Fruit fly (Drosophila melanogaster) whole organism, embryonic: Measurements from ENCODE around the gene LUBEL.

Experiments
- ATbp ChIP-seq: fragments of 200-800 bp; sonication (Bioruptor generic); optimal IDR thresholded peaks from 2 replicates; lab custom pipeline; 2017; ENCODE audit warnings: missing biosample characterization, mild to moderate bottlenecking, missing genetic modification characterization, missing genetic modification reagents
- CG10147 ChIP-seq: fragments of 200-800 bp; sonication (Bioruptor generic); optimal IDR thresholded peaks from 2 replicates; lab custom pipeline; 2019; ENCODE audit warnings: missing biosample characterization, mild to moderate bottlenecking, missing genetic modification characterization, moderate library complexity
- CG10209 ChIP-seq: fragments of 200-800 bp; sonication (Bioruptor generic); optimal IDR thresholded peaks from 3 replicates; lab custom pipeline; 2017; ENCODE audit warnings: missing biosample characterization, mild to moderate bottlenecking, missing genetic modification characterization, missing genetic modification reagents
- CG10274 ChIP-seq: fragments of 200-800 bp; sonication (Bioruptor generic); optimal IDR thresholded peaks from 3 replicates; lab custom pipeline; 2017; ENCODE audit warnings: missing biosample characterization, mild to moderate bottlenecking, missing genetic modification characterization
- CG10565 ChIP-seq: fragments of 200-800 bp; sonication (Bioruptor generic); optimal IDR thresholded peaks from 3 replicates; lab custom pipeline; 2016; ENCODE audit warnings: missing biosample characterization, mild to moderate bottlenecking, missing genetic modification characterization
- CG10959 ChIP-seq: fragments of 200-800 bp; sonication (Bioruptor generic); IDR thresholded peaks from 2 replicates; pipeline ENCODE4 v1.3.6; 2022; ENCODE audit warnings: missing biosample characterization, missing genetic modification characterization
- CG12071 ChIP-seq: fragments of 200-800 bp; sonication (Bioruptor generic); optimal IDR thresholded peaks from 3 replicates; lab custom pipeline; 2018; ENCODE audit warnings: missing biosample characterization, mild to moderate bottlenecking, missing genetic modification characterization
- CG12155 ChIP-seq: fragments of 200-800 bp; sonication (Bioruptor generic); optimal IDR thresholded peaks from 3 replicates; lab custom pipeline; 2016; ENCODE audit warnings: missing biosample characterization, missing genetic modification characterization
- CG15011 ChIP-seq: fragments of 200-800 bp; sonication (Bioruptor generic); optimal IDR thresholded peaks from 3 replicates; lab custom pipeline; 2018; ENCODE audit warnings: missing biosample characterization, mild to moderate bottlenecking, missing genetic modification characterization
- CG15601 ChIP-seq: fragments of 200-800 bp; sonication (Bioruptor generic); optimal IDR thresholded peaks from 3 replicates; lab custom pipeline; 2019; ENCODE audit warnings: missing biosample characterization, mild to moderate bottlenecking, missing genetic modification characterization, moderate library complexity
- CG16815 ChIP-seq: fragments of 200-800 bp; sonication (Bioruptor generic); optimal IDR thresholded peaks from 3 replicates; lab custom pipeline; 2017; ENCODE audit warnings: missing biosample characterization, mild to moderate bottlenecking, missing genetic modification characterization
- CG17568 ChIP-seq: fragments of 200-800 bp; sonication (Bioruptor generic); optimal IDR thresholded peaks from 2 replicates; lab custom pipeline; 2018; ENCODE audit warnings: missing biosample characterization, mild to moderate bottlenecking, missing genetic modification characterization, moderate library complexity
- CG18011 ChIP-seq: fragments of 200-800 bp; sonication (Bioruptor generic); optimal IDR thresholded peaks from 2 replicates; lab custom pipeline; 2017; ENCODE audit warnings: missing biosample characterization, missing genetic modification characterization, mild to moderate bottlenecking, moderate library complexity, missing genotype
- CG2199 ChIP-seq: fragments of 200-800 bp; sonication (Bioruptor generic); IDR thresholded peaks from 3 replicates; pipeline ENCODE4 v1.3.6; 2022; ENCODE audit warnings: missing biosample characterization, missing genetic modification characterization
- CG30020 ChIP-seq: fragments of 200-800 bp; optimal IDR thresholded peaks from 2 replicates; lab custom pipeline; 2019; ENCODE audit warnings: missing biosample characterization, mild to moderate bottlenecking, missing genetic modification characterization, moderate library complexity
- CG34224 ChIP-seq: fragments of 200-800 bp; sonication (Bioruptor generic); IDR thresholded peaks from 3 replicates; pipeline ENCODE4 v1.3.6; 2022; ENCODE audit warnings: missing biosample characterization, missing genetic modification characterization; ENCODE audit not compliant: partially characterized antibody
- CG43689 ChIP-seq: fragments of 200-800 bp; sonication (Bioruptor generic); IDR thresholded peaks from 2 replicates; pipeline ENCODE4 v1.3.6; 2022; ENCODE audit warnings: missing biosample characterization, missing genetic modification characterization
- CG7839 ChIP-seq: fragments of 200-800 bp; sonication (Bioruptor generic); optimal IDR thresholded peaks from 3 replicates; lab custom pipeline; 2018; ENCODE audit warnings: missing biosample characterization, mild to moderate bottlenecking, missing genetic modification characterization, moderate library complexity
- CG8089 ChIP-seq: fragments of 200-800 bp; sonication (Bioruptor generic); optimal IDR thresholded peaks from 3 replicates; lab custom pipeline; 2016; ENCODE audit warnings: missing biosample characterization, missing genetic modification characterization
- CG9609 ChIP-seq: fragments of 200-800 bp; sonication (Bioruptor generic); optimal IDR thresholded peaks from 3 replicates; lab custom pipeline; 2016; ENCODE audit warnings: missing biosample characterization, missing genetic modification characterization
- CG9817 ChIP-seq: fragments of 200-800 bp; sonication (Bioruptor generic); optimal IDR thresholded peaks from 2 replicates; lab custom pipeline; 2018; ENCODE audit warnings: missing biosample characterization, mild to moderate bottlenecking, missing genetic modification characterization, moderate library complexity
- D ChIP-seq, 2 experiments: fragments of 200-800 bp in 1 of 2; fragments of >200 bp in 1 of 2; sonication (Bioruptor generic) in 1 of 2; optimal IDR thresholded peaks; 2 replicates in 1 of 2; 3 replicates in 1 of 2; lab custom pipeline; 2017; ENCODE audit warnings: mild to moderate bottlenecking in 1 of 2, missing biosample characterization in 1 of 2, missing genetic modification characterization in 1 of 2, missing genetic modification reagents in 1 of 2
- GATAe ChIP-seq: fragments of 200-800 bp; sonication (Bioruptor generic); conservative IDR thresholded peaks from 2 replicates; pipeline ENCODE4 v1.3.6; 2022; ENCODE audit warnings: missing biosample characterization, missing genetic modification characterization
- Lhr ChIP-seq: fragments of 200-800 bp; sonication (Bioruptor generic); optimal IDR thresholded peaks from 3 replicates; lab custom pipeline; 2017; ENCODE audit warnings: mild to moderate bottlenecking, missing biosample characterization, missing genetic modification reagents, missing genetic modification characterization
- Poxn ChIP-seq: fragments of 200-800 bp; sonication (Bioruptor generic); IDR thresholded peaks from 2 replicates; pipeline ENCODE4 v1.3.6; 2022; ENCODE audit warnings: missing biosample characterization, missing genetic modification characterization
- Six4 ChIP-seq: fragments of 200-800 bp; sonication (Bioruptor generic); optimal IDR thresholded peaks from 2 replicates; lab custom pipeline; 2016; ENCODE audit warnings: missing biosample characterization, missing genetic modification characterization
- ab ChIP-seq: fragments of 200-800 bp; sonication (Bioruptor generic); optimal IDR thresholded peaks from 2 replicates; lab custom pipeline; 2016; ENCODE audit warnings: missing biosample characterization, missing genetic modification characterization
- bsh ChIP-seq, 2 experiments: fragments of 200-800 bp; sonication (Bioruptor generic); optimal IDR thresholded peaks; 2 replicates each; lab custom pipeline; 2017 to 2018; ENCODE audit warnings: mild to moderate bottlenecking in 2 of 2, missing biosample characterization in 2 of 2, missing genetic modification characterization in 2 of 2, moderate library complexity in 1 of 2
- cato ChIP-seq: fragments of 200-800 bp; sonication (Bioruptor generic); optimal IDR thresholded peaks from 2 replicates; lab custom pipeline; 2016; ENCODE audit warnings: missing biosample characterization, missing genetic modification characterization, borderline replicate concordance
- chif ChIP-seq, 2 experiments: fragments of 200-800 bp; sonication (Bioruptor generic); optimal IDR thresholded peaks; 3 replicates each; lab custom pipeline; 2016; ENCODE audit warnings: missing biosample characterization in 2 of 2, missing genetic modification characterization in 2 of 2
- chm ChIP-seq: fragments of 200-800 bp; sonication (Bioruptor generic); IDR thresholded peaks from 2 replicates; pipeline ENCODE4 v1.3.6; 2022; ENCODE audit warnings: missing biosample characterization, missing genetic modification characterization
- dan ChIP-seq: fragments of 200-800 bp; sonication (Bioruptor generic); IDR thresholded peaks from 2 replicates; pipeline ENCODE4 v1.3.6; 2022; ENCODE audit warnings: missing biosample characterization, missing genetic modification characterization
- dmrt11E ChIP-seq: fragments of 200-800 bp; sonication (Bioruptor generic); optimal IDR thresholded peaks from 3 replicates; lab custom pipeline; 2018; ENCODE audit warnings: missing biosample characterization, mild to moderate bottlenecking, missing genetic modification characterization, moderate library complexity
- fru ChIP-seq: fragments of >200 bp; optimal IDR thresholded peaks from 2 replicates; lab custom pipeline; 2017
- ftz-f1 ChIP-seq: fragments of 200-800 bp; sonication (Bioruptor generic); optimal IDR thresholded peaks from 2 replicates; lab custom pipeline; 2016; ENCODE audit warnings: missing biosample characterization, missing genetic modification characterization
- gem ChIP-seq: fragments of 200-800 bp; sonication (Bioruptor generic); optimal IDR thresholded peaks from 2 replicates; lab custom pipeline; 2019; ENCODE audit warnings: missing biosample characterization, mild to moderate bottlenecking, missing genetic modification characterization, moderate library complexity
- kah ChIP-seq: fragments of 200-800 bp; sonication (Bioruptor generic); optimal IDR thresholded peaks from 2 replicates; lab custom pipeline; 2018; ENCODE audit warnings: missing biosample characterization, mild to moderate bottlenecking, missing genetic modification characterization
- lilli ChIP-seq: fragments of 200-800 bp; sonication (Bioruptor generic); optimal IDR thresholded peaks from 3 replicates; lab custom pipeline; 2016; ENCODE audit warnings: missing biosample characterization, missing genetic modification characterization
- maf-S ChIP-seq: fragments of 200-800 bp; sonication (Bioruptor generic); optimal IDR thresholded peaks from 2 replicates; lab custom pipeline; 2016; ENCODE audit warnings: missing biosample characterization, missing genetic modification characterization
- mirr ChIP-seq: fragments of 200-800 bp; sonication (Bioruptor generic); optimal IDR thresholded peaks from 3 replicates; lab custom pipeline; 2018; ENCODE audit warnings: missing biosample characterization, mild to moderate bottlenecking, missing genetic modification characterization
- nau ChIP-seq: fragments of 200-800 bp; sonication (Bioruptor generic); optimal IDR thresholded peaks from 3 replicates; lab custom pipeline; 2017; ENCODE audit warnings: missing biosample characterization, mild to moderate bottlenecking, missing genetic modification characterization, missing genetic modification reagents
- odd ChIP-seq: fragments of 200-800 bp; sonication (Bioruptor generic); optimal IDR thresholded peaks from 2 replicates; lab custom pipeline; 2017; ENCODE audit warnings: missing biosample characterization, mild to moderate bottlenecking, missing genetic modification characterization
- p53 ChIP-seq: fragments of 200-800 bp; sonication (Bioruptor generic); optimal IDR thresholded peaks from 2 replicates; lab custom pipeline; 2016; ENCODE audit warnings: missing biosample characterization, missing genetic modification characterization
- pb ChIP-seq: fragments of 200-800 bp; sonication (Bioruptor generic); optimal IDR thresholded peaks from 3 replicates; lab custom pipeline; 2016; ENCODE audit warnings: missing biosample characterization, missing genetic modification characterization
- slp2 ChIP-seq: fragments of 200-800 bp; sonication (Bioruptor generic); optimal IDR thresholded peaks from 2 replicates; lab custom pipeline; 2016; ENCODE audit warnings: missing biosample characterization, missing genetic modification characterization
- sr ChIP-seq: fragments of 200-800 bp; sonication (Bioruptor generic); IDR thresholded peaks from 3 replicates; pipeline ENCODE4 v1.3.6; 2022; ENCODE audit warnings: missing biosample characterization, missing genetic modification characterization
- tll ChIP-seq, 2 experiments: fragments of 200-800 bp in 1 of 2; fragments of >200 bp in 1 of 2; sonication (Bioruptor generic) in 1 of 2; optimal IDR thresholded peaks; 2 replicates each; lab custom pipeline; 2017 to 2019; ENCODE audit warnings: missing biosample characterization in 2 of 2, missing genetic modification characterization in 2 of 2, mild to moderate bottlenecking in 1 of 2, moderate library complexity in 1 of 2
- trem ChIP-seq: fragments of 200-800 bp; optimal IDR thresholded peaks from 3 replicates; lab custom pipeline; 2019; ENCODE audit warnings: missing biosample characterization, mild to moderate bottlenecking, missing genetic modification characterization, moderate library complexity
- unc-4 ChIP-seq: fragments of 200-800 bp; sonication (Bioruptor generic); IDR thresholded peaks from 2 replicates; pipeline ENCODE4 v1.3.6; 2022; ENCODE audit warnings: missing biosample characterization, missing genetic modification characterization; ENCODE audit not compliant: partially characterized antibody
- zen ChIP-seq: fragments of 200-800 bp; sonication (Bioruptor generic); optimal IDR thresholded peaks from 3 replicates; lab custom pipeline; 2018; ENCODE audit warnings: missing biosample characterization, mild to moderate bottlenecking, missing genetic modification characterization, moderate library complexity

Gene LUBEL

dm6 chr2L:6789358-6789757, 16.8 kb upstream of the LUBEL start (continued):
- no peak for TF ChIP-seq CG12155
- no peak for TF ChIP-seq CG10209
- peak; percentile 32 for TF ChIP-seq nau (GFP tag; lab: Kevin White, UChicago)
- TF ChIP-seq Poxn = no peak
- TF ChIP-seq Lhr = no peak
- TF ChIP-seq tll (GFP tag; optimal IDR thresholded peaks at IDR 0.05; lab: Kevin White, UChicago) = no peak
- no peak for TF ChIP-seq CG9817 (tag; lab: Kevin White, UChicago)
- TF ChIP-seq CG17568 (GFP tag; lab: Kevin White, UChicago) = no peak
- TF ChIP-seq gem (tag; lab: Kevin White, UChicago) = peak; percentile 12
- no peak for TF ChIP-seq CG7839 (tag; lab: Kevin White, UChicago)
- no peak for TF ChIP-seq dan (GFP tag; lab: Robert Waterston, UW)
- TF ChIP-seq CG30020 (tag; lab: Kevin White, UChicago) = no peak
- peak; percentile 46 for TF ChIP-seq odd (GFP tag; lab: Kevin White, UChicago)
- TF ChIP-seq slp2 (GFP tag; lab: Kevin White, UChicago) = no peak
- TF ChIP-seq CG10274 = no peak
- peak in 1 of 2 experiments; percentile 2 for TF ChIP-seq bsh (GFP tag; optimal IDR thresholded peaks at IDR 0.05; lab: Kevin White, UChicago)
- no peak for TF ChIP-seq CG9609
- TF ChIP-seq chif (GFP tag; optimal IDR thresholded peaks at IDR 0.05; lab: Kevin White, UChicago) = no peak
- TF ChIP-seq Six4 (GFP tag; lab: Kevin White, UChicago) = no peak
- 0 out of 2 replicates have a peak, but pooled peaks have one; percentile 8 for TF ChIP-seq chm (GFP tag; lab: Robert Waterston, UW)
- no peak for TF ChIP-seq CG10147 (GFP tag; lab: Kevin White, UChicago)
- no peak for TF ChIP-seq CG15601
- no peak for TF ChIP-seq CG15011 (GFP tag; lab: Kevin White, UChicago)
- no peak for TF ChIP-seq kah (GFP tag; lab: Kevin White, UChicago)
- no peak for TF ChIP-seq ab (GFP tag; lab: Kevin White, UChicago)
- no peak for TF ChIP-seq zen
- no peak for TF ChIP-seq CG10565 (GFP tag; lab: Kevin White, UChicago)
- TF ChIP-seq dmrt11E (tag; lab: Kevin White, UChicago) = no peak
- TF ChIP-seq mirr = peak; percentile 88
- no peak for TF ChIP-seq trem
- no peak for TF ChIP-seq sr
- no peak for TF ChIP-seq lilli (GFP tag; lab: Kevin White, UChicago)
- no peak for TF ChIP-seq CG10959
- 0 out of 3 replicates have a peak, but pooled peaks have one; percentile 69 for TF ChIP-seq CG2199
- peak; percentile 25 for TF ChIP-seq CG12071
- no peak for TF ChIP-seq unc-4 (GFP tag; lab: Robert Waterston, UW)
- no peak for TF ChIP-seq D (optimal IDR thresholded peaks at IDR 0.05; lab: Kevin White, UChicago)
- no peak for TF ChIP-seq D (GFP tag; optimal IDR thresholded peaks at IDR 0.05; lab: Kevin White, UChicago)
- TF ChIP-seq ftz-f1 (GFP tag; lab: Kevin White, UChicago) = no peak
- TF ChIP-seq fru = no peak
- no peak for TF ChIP-seq CG8089 (GFP tag; lab: Kevin White, UChicago)
- TF ChIP-seq p53 (GFP tag; lab: Kevin White, UChicago) = no peak
- TF ChIP-seq GATAe (GFP tag; lab: Robert Waterston, UW) = peak; percentile 57; the same call in 1 of the 2 replicates
- no peak for TF ChIP-seq maf-S (GFP tag; lab: Kevin White, UChicago)
- no peak for TF ChIP-seq pb
- TF ChIP-seq CG43689 (GFP tag; lab: Robert Waterston, UW) = no peak
- no peak for TF ChIP-seq CG18011
- no peak for TF ChIP-seq CG34224 (GFP tag; lab: Robert Waterston, UW)
- TF ChIP-seq ATbp (GFP tag; lab: Kevin White, UChicago) = peak; percentile 32
- TF ChIP-seq cato (GFP tag; lab: Kevin White, UChicago) = no peak
- no peak for TF ChIP-seq CG16815
